Worm (Caenorhabditis elegans) whole organism, L4/young adult: ENCODE data around the gene lelo-1.

ENCODE experiments used
- W03F9.2 ChIP-seq: fragments of 150-350 bp; optimal IDR thresholded peaks from 2 replicates; lab custom pipeline; 2014; ENCODE audit warnings: missing biosample characterization, missing genetic modification characterization
- dao-5 ChIP-seq: sonication (generic microtip); optimal IDR thresholded peaks from 2 replicates; lab custom pipeline; 2016; ENCODE audit warnings: missing genotype, missing genetic modification characterization, moderate library complexity, missing compliant biosample characterization

- TF ChIP-seq dao-5: no peak
- peak; percentile 29 for TF ChIP-seq W03F9.2 (tag; lab: Kevin White, UChicago)
Observed at ce11 chrII:6269805-6270414, 23.8 kb downstream of the lelo-1 start, which contains the start of gene F13H8.2.
